Fruit fly (Drosophila melanogaster) whole organism, embryonic: ENCODE measurements around the gene stg.

Experiments used
- CG5953 ChIP-seq: fragments of 200-800 bp; sonication (Bioruptor generic); IDR thresholded peaks from 2 replicates; pipeline ENCODE4 v1.3.6; 2022; ENCODE audit warnings: missing biosample characterization, missing genetic modification characterization
- Ravus ChIP-seq: fragments of 200-800 bp; sonication (Bioruptor generic); IDR thresholded peaks from 2 replicates; pipeline ENCODE4 v1.3.6; 2022; ENCODE audit warnings: missing biosample characterization, missing genetic modification characterization
- otp ChIP-seq: fragments of 200-800 bp; sonication (Bioruptor generic); IDR thresholded peaks from 3 replicates; pipeline ENCODE4, ENCODE4 v1.3.6; 2022; ENCODE audit warnings: missing biosample characterization, missing genetic modification characterization
- rib ChIP-seq: fragments of 200-800 bp; sonication (Bioruptor generic); IDR thresholded peaks from 2 replicates; pipeline ENCODE4 v1.3.6; 2022; ENCODE audit warnings: missing biosample characterization, missing genetic modification characterization
- sr ChIP-seq: fragments of 200-800 bp; sonication (Bioruptor generic); IDR thresholded peaks from 3 replicates; pipeline ENCODE4 v1.3.6; 2022; ENCODE audit warnings: missing biosample characterization, missing genetic modification characterization
- stc ChIP-seq: fragments of 200-800 bp; sonication (Bioruptor generic); IDR thresholded peaks from 2 replicates; pipeline ENCODE4 v1.3.6; 2022; ENCODE audit warnings: missing biosample characterization, missing genetic modification characterization

DNA sequence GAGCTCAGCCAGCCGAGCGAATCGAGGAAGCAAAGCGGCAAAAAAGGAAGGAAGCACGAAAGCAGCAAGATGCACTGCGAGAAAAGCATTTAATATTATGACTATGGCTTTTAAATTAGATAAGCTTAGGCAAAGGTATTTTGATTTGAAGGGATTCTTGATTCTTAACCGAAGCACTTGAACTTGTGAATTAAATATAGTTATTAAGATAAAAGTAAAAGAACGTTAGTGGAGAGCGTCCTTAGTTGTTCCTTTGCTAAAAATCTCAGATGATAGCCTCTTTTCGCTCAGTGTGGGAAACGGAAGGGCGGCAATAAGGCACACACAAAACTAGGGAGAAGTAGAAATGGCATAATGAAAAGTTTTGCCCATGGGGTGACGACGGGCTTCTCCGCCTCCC is 13.6 kb upstream of the stg start:
- no peak for TF ChIP-seq stc
- TF ChIP-seq CG5953 (GFP tag; lab: Robert Waterston, UW): no peak
- TF ChIP-seq otp (GFP tag; lab: Robert Waterston, UW): no peak
- no peak for TF ChIP-seq rib (GFP tag; lab: Robert Waterston, UW)
- no peak for TF ChIP-seq sr
- no peak for TF ChIP-seq Ravus (GFP tag; lab: Robert Waterston, UW)
